Fruit fly (Drosophila melanogaster): ENCODE data around the gene dmt.

dmt gene

DNA sequence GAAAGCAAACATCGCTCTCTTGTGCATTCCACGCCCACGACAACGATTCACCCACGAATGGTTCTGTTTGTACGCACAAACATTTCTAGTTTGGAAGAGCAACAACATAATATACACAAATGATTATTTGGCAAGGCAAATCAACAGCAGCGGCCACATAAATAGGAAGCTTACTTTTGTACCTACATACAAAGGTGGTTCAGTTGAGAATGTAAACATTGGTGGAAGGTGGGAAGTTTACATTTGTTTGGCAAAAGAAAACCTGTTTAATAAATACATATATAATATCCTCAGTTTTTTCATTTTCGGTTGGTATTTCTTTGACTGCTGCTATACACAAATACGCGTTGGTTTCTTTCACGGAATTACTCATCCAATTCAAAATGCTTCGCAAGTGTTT lies 8.4 kb upstream of the dmt start (continued):
- peak; percentile 42 for TF ChIP-seq CG10543 (GFP tag; optimal IDR thresholded peaks at IDR 0.05)
- TF ChIP-seq CG17361 (GFP tag; IDR thresholded peaks at IDR 0.05): no peak
- TF ChIP-seq Dip2 (GFP tag; IDR thresholded peaks at IDR 0.05): no peak
- no peak for TF ChIP-seq CG10366 (GFP tag; IDR thresholded peaks at IDR 0.05)
- no peak for TF ChIP-seq CG14860 (GFP tag; IDR thresholded peaks at IDR 0.05; ENCODE audit: partially characterized antibody)
- TF ChIP-seq wor (GFP tag; IDR thresholded peaks at IDR 0.05): no peak
- peak; percentile 86 for TF ChIP-seq mam (GFP tag; optimal IDR thresholded peaks at IDR 0.05)
- TF ChIP-seq CG12104 (GFP tag; optimal IDR thresholded peaks at IDR 0.05): peak; percentile 79
- no peak for TF ChIP-seq al (GFP tag; IDR thresholded peaks at IDR 0.05)
- TF ChIP-seq GATAe (GFP tag; conservative IDR thresholded peaks at IDR 0.05): no peak
- TF ChIP-seq CG34224 (GFP tag; IDR thresholded peaks at IDR 0.05; ENCODE audit: partially characterized antibody): no peak
- peak; percentile 84 for TF ChIP-seq HLH54F (GFP tag; optimal IDR thresholded peaks at IDR 0.05)
- peak; percentile 92 for TF ChIP-seq ind (GFP tag; optimal IDR thresholded peaks at IDR 0.05)
- TF ChIP-seq Bgb (GFP tag; IDR thresholded peaks at IDR 0.05; ENCODE audit: partially characterized antibody): no peak
- peak; percentile 98 for TF ChIP-seq Med (GFP tag)
- TF ChIP-seq CG10321 (GFP tag; IDR thresholded peaks at IDR 0.05): no peak
- peak; percentile 85 for TF ChIP-seq Mad (GFP tag; optimal IDR thresholded peaks at IDR 0.05)
- no peak for TF ChIP-seq sna (GFP tag; IDR thresholded peaks at IDR 0.05; ENCODE audit: partially characterized antibody)
- TF ChIP-seq ro (GFP tag; IDR thresholded peaks at IDR 0.05): no peak
- TF ChIP-seq unc-4 (GFP tag; IDR thresholded peaks at IDR 0.05; ENCODE audit: partially characterized antibody): no peak
- peak; percentile 94 for TF ChIP-seq lilli (GFP tag; optimal IDR thresholded peaks at IDR 0.05)
- TF ChIP-seq Nf-YB (GFP tag; optimal IDR thresholded peaks at IDR 0.05): peak; percentile 76
- TF ChIP-seq CG6854 (GFP tag; optimal IDR thresholded peaks at IDR 0.05): peak; percentile 84
- TF ChIP-seq Rx (GFP tag; IDR thresholded peaks at IDR 0.05): no peak
- peak; percentile 49 for TF ChIP-seq CG4282 (GFP tag; optimal IDR thresholded peaks at IDR 0.05)
- peak; percentile 69 for TF ChIP-seq Ets97D (GFP tag; optimal IDR thresholded peaks at IDR 0.05)
- TF ChIP-seq Atf-2 (GFP tag; optimal IDR thresholded peaks at IDR 0.05): peak; percentile 84
- peak; percentile 62 for TF ChIP-seq Myb (GFP tag; optimal IDR thresholded peaks at IDR 0.05)
- peak; percentile 86 for TF ChIP-seq CG12299 (tag; optimal IDR thresholded peaks at IDR 0.05)
- TF ChIP-seq hb (GFP tag; IDR thresholded peaks at IDR 0.05; ENCODE audit: partially characterized antibody): no peak
- TF ChIP-seq Hr3 (GFP tag; optimal IDR thresholded peaks at IDR 0.05): peak; percentile 82
- TF ChIP-seq Fer1 (GFP tag; optimal IDR thresholded peaks at IDR 0.05): peak; percentile 91
- peak; percentile 73 for TF ChIP-seq mirr (GFP tag; optimal IDR thresholded peaks at IDR 0.05)
- TF ChIP-seq CG7963 (GFP tag; IDR thresholded peaks at IDR 0.05; ENCODE audit: partially characterized antibody): no peak
- no peak for TF ChIP-seq ap (GFP tag; IDR thresholded peaks at IDR 0.05)
- peak; percentile 12 for TF ChIP-seq kni (GFP tag; optimal IDR thresholded peaks at IDR 0.05)
- no peak for TF ChIP-seq yki (optimal IDR thresholded peaks at IDR 0.05)
- TF ChIP-seq sens (GFP tag): peak; percentile 98
- peak; percentile 80 for TF ChIP-seq CG8089 (GFP tag; optimal IDR thresholded peaks at IDR 0.05)
- peak; percentile 70 for TF ChIP-seq tx (GFP tag; optimal IDR thresholded peaks at IDR 0.05)
- no peak for TF ChIP-seq Neu2 (GFP tag; optimal IDR thresholded peaks at IDR 0.05; ENCODE audit: borderline replicate concordance)
- TF ChIP-seq CG2202 (tag; optimal IDR thresholded peaks at IDR 0.05): peak; percentile 81
- no peak for TF ChIP-seq sens-2 (GFP tag; IDR thresholded peaks at IDR 0.05)
- no peak for TF ChIP-seq zf30C (GFP tag; optimal IDR thresholded peaks at IDR 0.05)
- TF ChIP-seq z (GFP tag; IDR thresholded peaks at IDR 0.05): no peak
- peak in 1 of 3 experiments; percentile 77 for TF ChIP-seq lola (GFP tag; optimal IDR thresholded peaks at IDR 0.05)
- no peak for TF ChIP-seq gfzf (GFP tag; optimal IDR thresholded peaks at IDR 0.05)
- peak; percentile 44 for TF ChIP-seq luna (GFP tag; optimal IDR thresholded peaks at IDR 0.05)
- TF ChIP-seq hbn (GFP tag; IDR thresholded peaks at IDR 0.05; ENCODE audit: partially characterized antibody): no peak
- peak; percentile 89 for TF ChIP-seq sqz (GFP tag; optimal IDR thresholded peaks at IDR 0.05)
- peak; percentile 58 for TF ChIP-seq kah (GFP tag; optimal IDR thresholded peaks at IDR 0.05)
- TF ChIP-seq Deaf1 (tag; optimal IDR thresholded peaks at IDR 0.05): peak; percentile 67
